Worm (Caenorhabditis elegans): ENCODE measurements around the gene vha-15.

DNA sequence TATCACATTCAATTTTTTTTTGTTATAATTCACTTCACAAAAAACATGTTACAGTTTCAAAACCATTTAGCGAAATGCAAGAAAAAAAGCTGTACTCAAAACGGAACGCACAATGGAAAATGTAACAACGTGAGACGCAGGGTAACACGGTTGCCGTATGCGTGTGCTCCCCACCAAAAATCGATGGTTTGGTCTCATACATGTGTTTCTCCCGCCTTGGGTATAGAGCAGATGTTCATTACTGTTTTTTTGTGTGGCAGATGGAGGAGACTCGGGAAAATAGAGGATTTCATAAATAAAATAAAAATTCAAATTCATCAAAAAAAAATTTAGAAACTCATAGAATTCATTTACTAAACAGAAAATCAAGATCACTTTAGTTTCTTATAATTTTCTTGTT, 23.3 kb downstream of the vha-15 start, which contains the start of gene AH9.3:
- no peak for TF ChIP-seq ceh-16 (tag; optimal IDR thresholded peaks at IDR 0.05)
- no peak for TF ChIP-seq ZK546.5 (tag; optimal IDR thresholded peaks at IDR 0.05)
- no peak for TF ChIP-seq ama-1 (optimal IDR thresholded peaks at IDR 0.05)
- TF ChIP-seq elt-3 (tag; optimal IDR thresholded peaks at IDR 0.05): no peak
- no peak for TF ChIP-seq nhr-28 (tag; optimal IDR thresholded peaks at IDR 0.05)
- TF ChIP-seq fkh-2 (tag; optimal IDR thresholded peaks at IDR 0.05): no peak
- TF ChIP-seq unc-62 (GFP tag; optimal IDR thresholded peaks at IDR 0.05): no peak
- no peak for TF ChIP-seq nhr-11 (tag; optimal IDR thresholded peaks at IDR 0.05)
- TF ChIP-seq ztf-4 (tag; optimal IDR thresholded peaks at IDR 0.05): no peak
- TF ChIP-seq ceh-28 (tag; optimal IDR thresholded peaks at IDR 0.05): no peak

All from whole organism, L3 larva.